Worm (Caenorhabditis elegans): ENCODE data around the gene gfat-1.

DNA sequence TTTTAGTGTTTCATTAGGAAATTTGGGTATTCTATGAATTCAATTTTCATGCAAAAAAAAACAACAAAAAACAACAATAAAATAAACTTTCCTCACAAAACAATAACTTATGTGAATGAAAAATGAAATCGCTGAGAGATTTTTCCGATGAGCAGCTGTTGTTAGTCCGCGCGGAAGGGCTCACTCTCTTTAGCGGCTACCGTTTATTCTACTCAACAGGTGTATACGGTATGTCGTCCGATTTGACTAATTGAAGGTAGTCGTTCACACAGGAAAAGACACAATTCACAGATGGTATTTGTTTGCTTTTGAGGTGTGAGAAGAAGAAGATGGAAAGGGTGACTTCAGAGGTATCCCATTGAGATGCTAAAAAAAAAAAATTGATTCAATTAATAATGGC lies 26.5 kb downstream of the gfat-1 start:
- TF ChIP-seq W03F9.2 (tag; optimal IDR thresholded peaks at IDR 0.05) (no peak), dao-5 (tag; optimal IDR thresholded peaks at IDR 0.05) (no peak), him-1 (tag; optimal IDR thresholded peaks at IDR 0.05) (no peak)

Measured in whole organism, L4/young adult.